Worm (Caenorhabditis elegans): ENCODE results near the gene K09G1.2.

- no peak for TF ChIP-seq ama-1 (optimal IDR thresholded peaks at IDR 0.05)
- no peak for TF ChIP-seq ceh-13 (GFP tag; optimal IDR thresholded peaks at IDR 0.05)
- no peak for TF ChIP-seq B0310.2 (tag; optimal IDR thresholded peaks at IDR 0.05)
- TF ChIP-seq ets-7 (tag; optimal IDR thresholded peaks at IDR 0.05): no peak
- no peak for TF ChIP-seq tbx-11 (GFP tag; IDR thresholded peaks at IDR 0.05)
- TF ChIP-seq F13C5.2 (tag; optimal IDR thresholded peaks at IDR 0.05): no peak
- no peak for TF ChIP-seq tra-4 (tag; optimal IDR thresholded peaks at IDR 0.05)
- TF ChIP-seq hmbx-1 (tag; optimal IDR thresholded peaks at IDR 0.05): no peak
- TF ChIP-seq hnd-1 (tag; optimal IDR thresholded peaks at IDR 0.05): no peak
- no peak for TF ChIP-seq pes-1 (GFP tag; IDR thresholded peaks at IDR 0.05)
- no peak for TF ChIP-seq hmg-4 (GFP tag; optimal IDR thresholded peaks at IDR 0.05)
- TF ChIP-seq aly-1 (tag; optimal IDR thresholded peaks at IDR 0.05): no peak
These were observed 40.5 kb downstream of the K09G1.2 start, which contains the start of gene T06E4.5 for ce11 chrV:9630944-9631343.

All from whole organism, early embryonic.